Fruit fly (Drosophila melanogaster) whole organism, wandering third instar larva: ENCODE data around the gene ash1.

Experiments
- Dif ChIP-seq: fragments of 200-275, 200-300 bp; sonication (Bioruptor generic); optimal IDR thresholded peaks from 2 replicates; lab custom pipeline; 2018; ENCODE audit warnings: missing biosample characterization, missing genetic modification characterization; ENCODE audit not compliant: partially characterized antibody
- Mio ChIP-seq: sonication (Bioruptor generic); optimal IDR thresholded peaks from 2 replicates; lab custom pipeline; 2016; ENCODE audit warnings: missing biosample characterization, missing genetic modification characterization
- OdsH ChIP-seq: fragments of 200-800 bp; sonication (Bioruptor generic); optimal IDR thresholded peaks from 2 replicates; lab custom pipeline; 2016; ENCODE audit warnings: missing biosample characterization, mild to moderate bottlenecking, missing genetic modification characterization
- br ChIP-seq: fragments of 200-800 bp; sonication (Bioruptor generic); optimal IDR thresholded peaks from 2 replicates; lab custom pipeline; 2016; ENCODE audit warnings: missing biosample characterization, missing genetic modification characterization
- foxo ChIP-seq, 2 experiments: fragments of 200-800 bp; sonication (Bioruptor generic); optimal IDR thresholded peaks; 2 replicates in 1 of 2; 3 replicates in 1 of 2; lab custom pipeline; 2016 to 2017; ENCODE audit warnings: missing biosample characterization in 2 of 2, missing genetic modification characterization in 2 of 2
- h ChIP-seq: fragments of 200-800 bp; sonication (Bioruptor generic); optimal IDR thresholded peaks from 3 replicates; lab custom pipeline; 2016; ENCODE audit warnings: missing biosample characterization, mild to moderate bottlenecking, missing genetic modification characterization
- lola ChIP-seq: fragments of >200 bp; optimal IDR thresholded peaks from 2 replicates; lab custom pipeline; 2017; ENCODE audit warnings: missing biosample characterization, missing genetic modification characterization
- sage ChIP-seq: fragments of 200-800 bp; sonication (Bioruptor generic); optimal IDR thresholded peaks from 2 replicates; lab custom pipeline; 2016; ENCODE audit warnings: missing biosample characterization, mild to moderate bottlenecking, missing genetic modification characterization
- sv ChIP-seq: fragments of 200-800 bp; sonication (Bioruptor generic); optimal IDR thresholded peaks from 3 replicates; lab custom pipeline; 2016; ENCODE audit warnings: missing biosample characterization, missing genetic modification characterization

DNA sequence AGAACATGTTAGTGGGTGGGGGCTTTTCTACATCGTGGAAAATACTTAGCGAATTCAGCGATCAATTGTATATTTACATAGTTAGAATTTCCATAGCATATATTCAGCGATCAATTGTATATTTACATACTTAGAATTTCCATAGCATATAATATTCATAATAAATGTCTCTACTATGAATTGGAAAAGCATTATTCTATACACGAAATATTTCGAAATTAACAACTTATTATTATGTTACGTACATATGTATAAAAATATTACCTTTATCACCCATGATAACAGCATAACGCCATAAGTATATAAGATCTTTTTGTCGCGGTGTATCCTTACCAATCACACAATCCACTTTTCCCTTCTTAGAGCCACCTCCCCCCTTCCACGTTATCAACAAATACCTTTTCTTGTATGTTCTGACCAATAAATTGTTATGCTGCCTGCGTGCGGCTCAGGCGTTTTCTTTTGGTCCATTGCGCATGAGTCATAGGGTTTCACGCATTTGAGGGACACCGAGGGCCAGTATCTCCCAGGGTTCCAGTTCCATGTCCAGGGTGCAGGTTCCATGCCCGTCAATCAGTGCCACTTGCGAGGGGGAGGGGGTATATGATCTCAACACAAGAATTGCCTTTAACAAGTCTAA is 38.4 kb upstream of the ash1 start:
- TF ChIP-seq h (GFP tag; lab: Kevin White, UChicago): peak; percentile 36
- TF ChIP-seq OdsH (GFP tag; lab: Kevin White, UChicago): peak; percentile 39
- no peak for TF ChIP-seq lola (GFP tag; lab: Kevin White, UChicago)
- peak in 1 of 2 experiments; percentile 43 for TF ChIP-seq foxo (GFP tag; optimal IDR thresholded peaks at IDR 0.05; lab: Kevin White, UChicago)
- TF ChIP-seq sv (GFP tag; lab: Kevin White, UChicago): peak; percentile 45
- TF ChIP-seq sage (GFP tag; lab: Kevin White, UChicago): no peak
- TF ChIP-seq Dif (GFP tag; lab: Kevin White, UChicago): no peak
- no peak for TF ChIP-seq Mio
- TF ChIP-seq br (GFP tag; lab: Kevin White, UChicago): no peak
